Fruit fly (Drosophila melanogaster): ENCODE results near the gene CG42586.
A peak's percentile ranks its signal among the peaks of the same experiment; 100 is the strongest.

DNA sequence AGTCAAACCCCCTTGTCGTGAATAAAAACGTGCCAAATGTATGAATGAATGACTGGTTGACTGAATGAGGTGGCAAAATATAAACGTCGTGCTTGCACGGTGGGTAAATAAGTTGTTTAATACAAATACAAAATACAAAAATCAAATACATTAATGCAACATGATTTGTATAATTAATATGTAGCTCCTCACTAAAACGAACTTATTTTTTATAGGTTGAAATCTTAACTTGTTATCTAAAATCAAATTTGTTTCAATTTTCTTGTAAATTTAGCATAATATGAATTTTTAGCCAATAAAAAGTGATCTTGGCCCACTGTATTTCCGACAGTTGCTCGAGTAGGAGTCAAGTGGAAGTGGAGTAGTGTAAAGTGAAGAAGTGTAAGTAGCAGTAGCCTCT, 43.7 kb downstream of the CG42586 start:
- TF ChIP-seq dpn (GFP tag; optimal IDR thresholded peaks at IDR 0.05) = no peak
- TF ChIP-seq NFAT (GFP tag; IDR thresholded peaks at IDR 0.05) = no peak
- no peak for TF ChIP-seq nau (GFP tag; optimal IDR thresholded peaks at IDR 0.05)
- no peak for TF ChIP-seq CrebB (tag; optimal IDR thresholded peaks at IDR 0.05)
- TF ChIP-seq eve (GFP tag; optimal IDR thresholded peaks at IDR 0.05) = no peak
- no peak for TF ChIP-seq CG1647 (GFP tag; optimal IDR thresholded peaks at IDR 0.05)
- no peak for TF ChIP-seq eyg (GFP tag; optimal IDR thresholded peaks at IDR 0.05)
- TF ChIP-seq cwo (GFP tag; optimal IDR thresholded peaks at IDR 0.05) = no peak
- no peak for TF ChIP-seq CG11560 (tag; IDR thresholded peaks at IDR 0.05)
- TF ChIP-seq CG17359 (tag; optimal IDR thresholded peaks at IDR 0.05) = peak; percentile 9
- no peak for TF ChIP-seq odd (GFP tag; optimal IDR thresholded peaks at IDR 0.05)

Data from whole organism, embryonic.